Worm (Caenorhabditis elegans): ENCODE measurements around the gene F38B6.4.

F38B6.4 gene

DNA sequence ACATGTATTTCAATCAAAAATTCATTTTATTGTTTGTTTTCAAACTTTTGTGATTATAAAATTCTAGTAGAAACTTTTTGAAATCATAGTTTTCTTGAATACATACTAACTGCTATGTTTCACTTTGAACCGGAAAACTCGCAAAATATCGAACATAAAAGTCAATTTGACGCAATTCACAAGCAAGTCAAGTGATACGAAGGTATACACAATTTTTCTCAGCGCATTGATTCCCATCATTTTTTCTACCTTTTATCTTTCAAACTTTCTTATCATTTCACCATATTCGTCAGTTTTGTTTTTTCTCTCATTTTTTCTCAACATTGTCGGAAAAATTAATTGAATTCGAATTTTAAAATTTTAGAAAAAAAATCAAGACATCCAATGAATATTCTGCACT, 19.5 kb upstream of the F38B6.4 start, which contains the start of gene nhr-173:
TSS of gene nhr-173 (plus strand) at position 366 of the 400 bp plus-strand sequence.
- TF ChIP-seq hlh-30 (tag; optimal IDR thresholded peaks at IDR 0.05; ENCODE audit: insufficient read depth) (peak; percentile 27), daf-16 (GFP tag; optimal IDR thresholded peaks at IDR 0.05) (no peak), daf-16 (tag; optimal IDR thresholded peaks at IDR 0.05) (peak; percentile 60), cey-2 (tag; optimal IDR thresholded peaks at IDR 0.05; ENCODE audit: borderline replicate concordance, insufficient read depth) (no peak), lin-38 (GFP tag; IDR thresholded peaks at IDR 0.05) (no peak), hlh-11 (tag; optimal IDR thresholded peaks at IDR 0.05) (peak; percentile 29), unc-39 (tag; optimal IDR thresholded peaks at IDR 0.05) (no peak), nhr-28 (tag; optimal IDR thresholded peaks at IDR 0.05) (peak; percentile 63), dve-1 (tag; optimal IDR thresholded peaks at IDR 0.05; ENCODE audit: insufficient read depth) (peak; percentile 10), dmd-6 (GFP tag; IDR thresholded peaks at IDR 0.05) (peak; percentile 62)

DNA sequence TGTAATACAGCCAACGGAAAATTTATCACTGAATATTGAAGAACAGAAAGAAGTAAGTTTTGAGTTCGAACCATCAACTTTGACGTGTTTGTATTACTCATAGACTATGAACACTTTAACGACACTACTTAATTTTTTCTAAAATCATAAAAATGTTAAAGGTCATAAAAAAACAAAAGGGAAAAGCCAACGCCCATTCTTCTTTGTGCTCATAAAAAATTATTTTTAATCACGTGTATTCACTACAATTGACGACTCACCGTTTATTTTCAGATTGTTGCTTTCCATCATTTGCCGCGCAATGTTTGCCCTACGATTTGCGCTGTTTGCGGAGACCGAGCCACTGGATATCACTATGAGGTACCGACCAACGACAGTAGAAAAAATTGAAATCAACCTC, 18.4 kb upstream of the F38B6.4 start:
- TF ChIP-seq zfp-3 (GFP tag; conservative IDR thresholded peaks at IDR 0.05) (no peak), php-3 (GFP tag; IDR thresholded peaks at IDR 0.05) (peak; percentile 82), aha-1 (tag) (peak; percentile 33), pha-4 (GFP tag; IDR thresholded peaks at IDR 0.05) (no peak), pha-4 (tag; optimal IDR thresholded peaks at IDR 0.05) (peak; percentile 17), nhr-28 (tag; optimal IDR thresholded peaks at IDR 0.05) (peak; percentile 26), dve-1 (tag; optimal IDR thresholded peaks at IDR 0.05; ENCODE audit: insufficient read depth) (peak; percentile 0)

DNA sequence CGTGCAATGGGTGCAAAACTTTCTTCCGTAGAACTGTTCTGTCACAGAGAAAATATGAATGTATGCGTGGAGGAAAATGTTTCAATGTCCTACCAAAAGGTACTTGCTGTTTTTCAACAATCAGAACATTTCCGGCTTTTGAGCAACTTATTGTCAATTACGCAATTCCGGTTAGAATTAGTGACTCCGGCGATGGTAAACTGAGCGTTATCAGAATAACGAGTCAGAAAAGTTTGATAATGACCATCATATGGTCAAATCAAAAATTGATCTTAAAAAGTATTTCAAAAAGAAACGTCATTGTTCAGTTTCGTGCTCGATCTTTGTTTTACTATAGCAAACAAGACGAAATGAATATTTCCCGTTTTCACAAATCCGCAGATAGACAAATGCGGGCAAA, 17.9 kb upstream of the F38B6.4 start:
- TF ChIP-seq fos-1 (tag; optimal IDR thresholded peaks at IDR 0.05) (no peak), pha-4 (GFP tag; IDR thresholded peaks at IDR 0.05) (no peak), pha-4 (tag; optimal IDR thresholded peaks at IDR 0.05) (no peak), dmd-6 (GFP tag; IDR thresholded peaks at IDR 0.05) (peak; percentile 32), php-3 (GFP tag; IDR thresholded peaks at IDR 0.05) (no peak), ZK337.2 (GFP tag; IDR thresholded peaks at IDR 0.05) (no peak), daf-12 (tag; optimal IDR thresholded peaks at IDR 0.05) (no peak), duxl-1 (tag; optimal IDR thresholded peaks at IDR 0.05; ENCODE audit: poor library complexity) (no peak), tra-1 (GFP tag; IDR thresholded peaks at IDR 0.05) (no peak), hmg-1.1 (GFP tag; IDR thresholded peaks at IDR 0.05) (no peak), F10B5.3 (tag; optimal IDR thresholded peaks at IDR 0.05) (no peak), T20F7.1 (GFP tag; optimal IDR thresholded peaks at IDR 0.05) (no peak), nhr-28 (tag; optimal IDR thresholded peaks at IDR 0.05) (peak; percentile 4), mxl-2 (GFP tag; conservative IDR thresholded peaks at IDR 0.05) (no peak), ZK546.5 (tag; optimal IDR thresholded peaks at IDR 0.05) (no peak), pqm-1 (tag; optimal IDR thresholded peaks at IDR 0.05) (peak; percentile 55), daf-16 (GFP tag; optimal IDR thresholded peaks at IDR 0.05) (no peak), daf-16 (tag; optimal IDR thresholded peaks at IDR 0.05) (peak; percentile 40), zip-2 (tag; optimal IDR thresholded peaks at IDR 0.05) (no peak), aha-1 (tag) (no peak), unc-62 (GFP tag; optimal IDR thresholded peaks at IDR 0.05 in 1 of 2) (peak in 1 of 2 experiments; percentile 44), unc-62 (tag; optimal IDR thresholded peaks at IDR 0.05) (no peak), zip-11 (GFP tag; IDR thresholded peaks at IDR 0.05) (no peak), daf-19 (GFP tag; conservative IDR thresholded peaks at IDR 0.05) (no peak), mep-1 (tag; optimal IDR thresholded peaks at IDR 0.05) (no peak), F37D6.2 (tag; optimal IDR thresholded peaks at IDR 0.05) (no peak), dve-1 (tag; optimal IDR thresholded peaks at IDR 0.05; ENCODE audit: insufficient read depth) (no peak), snpc-4 (tag; optimal IDR thresholded peaks at IDR 0.05) (no peak)

DNA sequence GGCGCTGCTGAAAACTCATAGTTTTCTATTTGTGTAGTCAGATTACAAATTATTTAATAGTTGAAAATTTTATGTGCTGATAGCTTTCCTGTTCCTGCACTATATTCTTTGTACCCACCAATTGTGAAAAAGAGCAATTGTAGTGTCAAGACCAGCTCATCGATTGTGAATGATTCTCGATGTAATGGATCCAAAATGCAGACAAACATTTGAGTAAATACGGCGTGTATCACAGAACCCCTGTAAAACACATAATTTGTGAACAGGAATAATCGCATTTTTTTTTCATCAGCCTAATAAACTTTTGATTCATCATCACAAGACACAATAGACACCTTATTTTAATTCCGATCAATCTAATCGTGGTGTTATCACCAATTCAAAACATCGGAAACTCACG, 12.4 kb upstream of the F38B6.4 start:
- TF ChIP-seq sdz-12 (GFP tag; optimal IDR thresholded peaks at IDR 0.05) (no peak), mep-1 (tag; optimal IDR thresholded peaks at IDR 0.05) (no peak), lim-7 (GFP tag; IDR thresholded peaks at IDR 0.05) (no peak), tra-1 (GFP tag; IDR thresholded peaks at IDR 0.05) (no peak), F26F4.8 (GFP tag; conservative IDR thresholded peaks at IDR 0.05) (no peak), egl-43 (GFP tag; IDR thresholded peaks at IDR 0.05) (no peak), madf-5 (GFP tag; IDR thresholded peaks at IDR 0.05) (no peak), lin-39 (tag; optimal IDR thresholded peaks at IDR 0.05) (no peak), aha-1 (tag) (peak; percentile 60), daf-16 (GFP tag; optimal IDR thresholded peaks at IDR 0.05) (no peak), daf-16 (tag; optimal IDR thresholded peaks at IDR 0.05) (peak; percentile 34), duxl-1 (tag; optimal IDR thresholded peaks at IDR 0.05; ENCODE audit: poor library complexity) (no peak), mdt-29 (GFP tag; IDR thresholded peaks at IDR 0.05) (no peak), zip-2 (tag; optimal IDR thresholded peaks at IDR 0.05) (no peak), nhr-76 (tag; optimal IDR thresholded peaks at IDR 0.05) (no peak), hlh-11 (tag; optimal IDR thresholded peaks at IDR 0.05) (peak; percentile 17), lin-1 (GFP tag; IDR thresholded peaks at IDR 0.05) (peak; percentile 42; the same call in 1 of the 2 replicates), dmd-6 (GFP tag; IDR thresholded peaks at IDR 0.05) (peak; percentile 42; the same call in 1 of the 2 replicates), nhr-102 (tag; optimal IDR thresholded peaks at IDR 0.05) (no peak)
